Worm (Caenorhabditis elegans): ENCODE measurements around the gene F08A7.1.

The F08A7.1 gene

ce11 chrIV:17461222-17461707 lies 20.9 kb downstream of the F08A7.1 start, which contains the start of gene rif-1.1 (continued):
- TF ChIP-seq nhr-111 (GFP tag; optimal IDR thresholded peaks at IDR 0.05) = no peak

- TF ChIP-seq duxl-1 (tag; optimal IDR thresholded peaks at IDR 0.05; ENCODE audit: poor library complexity) (no peak), mxl-2 (GFP tag; conservative IDR thresholded peaks at IDR 0.05) (no peak), mdl-1 (tag; optimal IDR thresholded peaks at IDR 0.05) (no peak), hmg-1.1 (GFP tag; IDR thresholded peaks at IDR 0.05) (no peak), zag-1 (tag; optimal IDR thresholded peaks at IDR 0.05) (no peak), ceh-28 (tag; optimal IDR thresholded peaks at IDR 0.05) (no peak), jun-1 (tag; optimal IDR thresholded peaks at IDR 0.05) (no peak), unc-62 (GFP tag; optimal IDR thresholded peaks at IDR 0.05 in 1 of 2) (no peak), unc-62 (tag; optimal IDR thresholded peaks at IDR 0.05) (no peak), skn-1 (tag; optimal IDR thresholded peaks at IDR 0.05) (no peak), lsy-2 (tag; optimal IDR thresholded peaks at IDR 0.05) (no peak), aha-1 (tag) (no peak), ceh-44 (GFP tag; IDR thresholded peaks at IDR 0.05) (no peak), zfp-3 (GFP tag; conservative IDR thresholded peaks at IDR 0.05) (no peak), unc-130 (GFP tag; optimal IDR thresholded peaks at IDR 0.05) (no peak)
Observed at ce11 chrIV:17463108-17463608, 22.8 kb downstream of the F08A7.1 start, which contains the start of gene F11E6.10. Gene F11E6.10 (minus strand): TSS chrIV:17463158.

ce11 chrIV:17465886-17466285 lies 25.5 kb downstream of the F08A7.1 start, which contains the start of gene F11E6.6:
Gene F11E6.6 (minus strand): TSS chrIV:17465986.
- TF ChIP-seq nhr-77 (tag; optimal IDR thresholded peaks at IDR 0.05) (peak; percentile 23), dmd-6 (GFP tag; IDR thresholded peaks at IDR 0.05) (0 out of 2 replicates have a peak, but pooled peaks have one; percentile 8), hlh-11 (tag; optimal IDR thresholded peaks at IDR 0.05) (no peak), daf-16 (GFP tag; optimal IDR thresholded peaks at IDR 0.05) (no peak), daf-16 (tag; optimal IDR thresholded peaks at IDR 0.05) (peak; percentile 23), R02D3.7 (tag; optimal IDR thresholded peaks at IDR 0.05) (no peak), pqm-1 (tag; optimal IDR thresholded peaks at IDR 0.05) (peak; percentile 46)

ce11 chrIV:17467325-17467724 lies 26.9 kb downstream of the F08A7.1 start, which contains the start of gene elo-2:
Gene elo-2 (minus strand): TSS chrIV:17467408.
- peak; percentile 66 for TF ChIP-seq hlh-11 (tag; optimal IDR thresholded peaks at IDR 0.05)
- peak; percentile 62 for TF ChIP-seq nhr-28 (tag; optimal IDR thresholded peaks at IDR 0.05)
- peak; percentile 65; the same call in 1 of the 2 replicates for TF ChIP-seq php-3 (GFP tag; IDR thresholded peaks at IDR 0.05)
- TF ChIP-seq tag-97 (GFP tag; IDR thresholded peaks at IDR 0.05) = no peak
- no peak for TF ChIP-seq daf-16 (GFP tag; optimal IDR thresholded peaks at IDR 0.05)
- peak; percentile 53 for TF ChIP-seq daf-16 (tag; optimal IDR thresholded peaks at IDR 0.05)
- no peak for TF ChIP-seq T26A8.4 (GFP tag; IDR thresholded peaks at IDR 0.05)
- TF ChIP-seq mdt-29 (GFP tag; IDR thresholded peaks at IDR 0.05) = no peak
- TF ChIP-seq mes-2 (tag; optimal IDR thresholded peaks at IDR 0.05; ENCODE audit: poor library complexity, severe bottlenecking) = no peak
- TF ChIP-seq aha-1 (tag) = peak; percentile 91
- no peak for TF ChIP-seq T20F7.1 (GFP tag; optimal IDR thresholded peaks at IDR 0.05)
- peak; percentile 72 for TF ChIP-seq dmd-6 (GFP tag; IDR thresholded peaks at IDR 0.05)
- no peak for TF ChIP-seq zag-1 (tag; optimal IDR thresholded peaks at IDR 0.05)
- TF ChIP-seq madf-9 (GFP tag; conservative IDR thresholded peaks at IDR 0.05) = no peak
- TF ChIP-seq madf-5 (GFP tag; IDR thresholded peaks at IDR 0.05) = no peak
- peak; percentile 7 for TF ChIP-seq nhr-77 (tag; optimal IDR thresholded peaks at IDR 0.05)
- TF ChIP-seq dve-1 (tag; optimal IDR thresholded peaks at IDR 0.05; ENCODE audit: insufficient read depth) = peak; percentile 65
- no peak for TF ChIP-seq D1046.2 (GFP tag; IDR thresholded peaks at IDR 0.05)
- no peak for TF ChIP-seq unc-62 (GFP tag; optimal IDR thresholded peaks at IDR 0.05 in 1 of 2)
- no peak for TF ChIP-seq unc-62 (tag; optimal IDR thresholded peaks at IDR 0.05)
- no peak for TF ChIP-seq ZK546.5 (tag; optimal IDR thresholded peaks at IDR 0.05)
- peak; percentile 24 for TF ChIP-seq pqm-1 (tag; optimal IDR thresholded peaks at IDR 0.05)
- TF ChIP-seq mxl-2 (GFP tag; conservative IDR thresholded peaks at IDR 0.05) = no peak
- TF ChIP-seq R02D3.7 (tag; optimal IDR thresholded peaks at IDR 0.05) = no peak
- TF ChIP-seq nhr-6 (tag; optimal IDR thresholded peaks at IDR 0.05) = no peak

Data from whole organism, L4 larva.